Fruit fly (Drosophila melanogaster) S2 (cell line): ENCODE results near the gene CG14770.

ENCODE experiments used
- CG8478 ChIP-seq: fragments of >200 bp; optimal IDR thresholded peaks from 2 replicates; lab custom pipeline; 2018
- CTCF ChIP-seq, 2 experiments: fragments of >200 bp; optimal IDR thresholded peaks; 2 replicates each; lab custom pipeline; 2018

CG14770 gene

dm6 chrX:1398455-1399055, 29.5 kb downstream of the CG14770 start:
- TF ChIP-seq CTCF (optimal IDR thresholded peaks at IDR 0.05; lab: Kevin White, UChicago) (no peak), CG8478 (lab: Kevin White, UChicago) (no peak)

- peak; percentile 56 for TF ChIP-seq CTCF (optimal IDR thresholded peaks at IDR 0.05; lab: Kevin White, UChicago)
- TF ChIP-seq CG8478 (lab: Kevin White, UChicago): peak; percentile 65
These were observed 30.3 kb downstream of the CG14770 start for dm6 chrX:1399056-1400003.

dm6 chrX:1405012-1405411, 36.0 kb downstream of the CG14770 start:
- TF ChIP-seq CTCF (optimal IDR thresholded peaks at IDR 0.05; lab: Kevin White, UChicago) (peak; percentile 58 to 66), CG8478 (lab: Kevin White, UChicago) (no peak)

DNA sequence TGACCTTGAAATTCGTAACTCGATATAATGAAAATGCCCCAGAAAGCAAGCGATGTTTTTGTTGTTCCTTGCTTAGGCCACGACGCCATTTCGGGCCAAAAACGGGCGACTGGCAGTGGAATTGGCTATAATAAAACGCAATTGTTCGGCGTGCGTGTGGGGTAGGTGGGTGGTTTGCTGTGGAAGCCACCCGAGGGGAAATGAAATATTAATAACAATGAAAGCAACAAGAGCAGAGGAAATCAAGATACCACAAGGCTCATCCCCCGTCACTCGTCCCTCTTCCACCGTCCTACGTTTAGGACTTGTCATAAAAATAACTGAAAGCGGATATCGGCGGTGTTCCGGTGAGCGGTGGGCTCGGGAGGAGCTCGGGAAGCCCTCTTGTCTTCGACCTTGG, 36.7 kb downstream of the CG14770 start:
- TF ChIP-seq CG8478 (lab: Kevin White, UChicago) (no peak), CTCF (optimal IDR thresholded peaks at IDR 0.05; lab: Kevin White, UChicago) (no peak)

dm6 chrX:1407683-1408082, 38.6 kb downstream of the CG14770 start:
- no peak for TF ChIP-seq CTCF (optimal IDR thresholded peaks at IDR 0.05; lab: Kevin White, UChicago)
- no peak for TF ChIP-seq CG8478 (lab: Kevin White, UChicago)

DNA sequence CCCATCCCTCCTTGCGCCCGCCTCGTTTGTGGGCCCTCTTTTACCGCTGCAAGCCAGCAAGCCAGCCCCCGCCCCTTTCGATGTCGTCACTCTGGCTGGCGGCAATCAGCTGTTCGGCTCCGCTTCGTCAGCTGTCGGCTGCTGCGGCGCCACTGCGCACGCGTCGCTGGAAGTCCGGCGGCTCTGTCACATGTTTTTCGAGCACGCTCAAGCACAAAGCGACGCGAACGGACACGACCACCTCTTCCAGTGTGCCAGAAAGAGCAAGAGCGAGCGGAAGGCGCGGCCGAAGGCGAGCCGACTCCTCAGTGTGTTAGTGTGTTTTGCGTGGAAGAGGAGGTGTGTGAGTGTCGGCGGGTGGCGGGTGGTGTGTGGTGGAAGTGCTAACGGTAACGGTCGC, 39.9 kb downstream of the CG14770 start, which contains the start of gene futsch:
Gene futsch, plus strand, starts transcription at position 106 of the 400 bp plus-strand sequence.
- TF ChIP-seq CTCF (optimal IDR thresholded peaks at IDR 0.05; lab: Kevin White, UChicago) (no peak), CG8478 (lab: Kevin White, UChicago) (no peak)

- no peak for TF ChIP-seq CTCF (optimal IDR thresholded peaks at IDR 0.05; lab: Kevin White, UChicago)
- no peak for TF ChIP-seq CG8478 (lab: Kevin White, UChicago)
These were observed 41.3 kb downstream of the CG14770 start for dm6 chrX:1410312-1410711.

- TF ChIP-seq CG8478 (lab: Kevin White, UChicago) (no peak), CTCF (optimal IDR thresholded peaks at IDR 0.05; lab: Kevin White, UChicago) (no peak)
These were observed 42.3 kb downstream of the CG14770 start for dm6 chrX:1411225-1411932.

DNA sequence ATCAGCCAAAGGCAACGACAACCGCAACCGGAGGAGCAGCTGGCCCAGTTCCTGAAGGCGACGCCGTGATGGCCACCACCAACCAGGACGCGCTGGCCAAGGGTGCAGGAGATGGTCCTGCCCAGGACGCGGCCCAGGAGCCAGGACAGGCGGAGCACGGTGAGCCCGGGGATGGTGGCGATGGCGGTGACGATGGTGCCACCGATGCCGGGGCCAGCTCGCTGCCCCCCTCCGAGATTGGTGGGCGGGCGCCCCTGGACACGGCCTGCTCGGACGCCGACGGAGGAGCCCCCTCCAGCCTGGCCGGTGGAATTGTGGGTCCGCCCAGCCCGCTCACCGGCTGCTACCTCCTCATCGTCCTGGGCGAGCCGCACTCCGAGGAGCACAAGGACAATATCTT, 45.2 kb downstream of the CG14770 start:
- no peak for TF ChIP-seq CTCF (optimal IDR thresholded peaks at IDR 0.05; lab: Kevin White, UChicago)
- TF ChIP-seq CG8478 (lab: Kevin White, UChicago): no peak
